Fruit fly (Drosophila melanogaster) Kc167 (cell line): ENCODE data around the gene Ilp5.

Experiments used
- Myc ChIP-seq: fragments of >200 bp; optimal IDR thresholded peaks from 2 replicates; lab custom pipeline; 2017; ENCODE audit warnings: missing external identifiers
- Sin3A ChIP-seq: fragments of >200 bp; optimal IDR thresholded peaks from 2 replicates; lab custom pipeline; 2018; ENCODE audit warnings: missing external identifiers
- h ChIP-seq: fragments of >200 bp; optimal IDR thresholded peaks from 3 replicates; lab custom pipeline; 2018; ENCODE audit warnings: missing external identifiers
- insv ChIP-seq: fragments of >200 bp; optimal IDR thresholded peaks from 3 replicates; lab custom pipeline; 2018; ENCODE audit warnings: missing external identifiers
- psq ChIP-seq: fragments of >200 bp; optimal IDR thresholded peaks from 2 replicates; lab custom pipeline; 2017; ENCODE audit warnings: missing external identifiers
- ttk ChIP-seq: sonication (Bioruptor generic); optimal IDR thresholded peaks from 2 replicates; lab custom pipeline; 2017; ENCODE audit warnings: missing external identifiers

- TF ChIP-seq ttk (lab: Kevin White, UChicago): no peak
- TF ChIP-seq Sin3A (lab: Kevin White, UChicago): no peak
- TF ChIP-seq Myc (lab: Kevin White, UChicago): no peak
- TF ChIP-seq psq (lab: Kevin White, UChicago): no peak
- TF ChIP-seq insv (lab: Kevin White, UChicago): no peak
- no peak for TF ChIP-seq h
Measured at dm6 chr3L:9775728-9776127, 48.0 kb downstream of the Ilp5 start.
